Fruit fly (Drosophila melanogaster): ENCODE data around the gene TotZ.
A peak's percentile ranks its signal among the peaks of the same experiment; 100 is the strongest.

TotZ gene

dm6 chr3R:20845493-20845892 is 32.0 kb upstream of the TotZ start:
- TF ChIP-seq fd85E (GFP tag; optimal IDR thresholded peaks at IDR 0.05) (no peak), svp (GFP tag) (no peak), ss (GFP tag; optimal IDR thresholded peaks at IDR 0.05) (no peak), CG15336 (GFP tag; IDR thresholded peaks at IDR 0.05) (no peak), cyc (GFP tag; optimal IDR thresholded peaks at IDR 0.05) (no peak), CG6808 (GFP tag; optimal IDR thresholded peaks at IDR 0.05) (no peak), CG10631 (GFP tag; optimal IDR thresholded peaks at IDR 0.05) (no peak), CG6276 (GFP tag; optimal IDR thresholded peaks at IDR 0.05) (no peak)

dm6 chr3R:20846316-20846715 is 31.2 kb upstream of the TotZ start:
- TF ChIP-seq svp (GFP tag) (no peak), CG10631 (GFP tag; optimal IDR thresholded peaks at IDR 0.05) (no peak), Ets96B (tag; optimal IDR thresholded peaks at IDR 0.05) (no peak), CG10669 (GFP tag; optimal IDR thresholded peaks at IDR 0.05) (no peak), Hr39 (GFP tag; optimal IDR thresholded peaks at IDR 0.05) (no peak), Lpt (GFP tag; optimal IDR thresholded peaks at IDR 0.05) (no peak), CG34406 (GFP tag; optimal IDR thresholded peaks at IDR 0.05) (no peak)

dm6 chr3R:20846768-20847167 is 30.8 kb upstream of the TotZ start, which contains the start of gene CG15696:
CG15696 (plus strand) TSS chr3R:20847068.
- no peak for TF ChIP-seq CG9139 (GFP tag; optimal IDR thresholded peaks at IDR 0.05)
- TF ChIP-seq topi (GFP tag; optimal IDR thresholded peaks at IDR 0.05) = no peak
- no peak for TF ChIP-seq spab (GFP tag; optimal IDR thresholded peaks at IDR 0.05)
- TF ChIP-seq CG6163 (GFP tag; IDR thresholded peaks at IDR 0.05) = no peak
- TF ChIP-seq Smox (GFP tag; optimal IDR thresholded peaks at IDR 0.05) = no peak

dm6 chr3R:20850395-20851039 is 27.0 kb upstream of the TotZ start, which contains the start of gene RpS30:
RpS30 (plus strand) TSS chr3R:20850516.
- TF ChIP-seq CG6854 (GFP tag; optimal IDR thresholded peaks at IDR 0.05) (no peak), Eip75B (GFP tag; optimal IDR thresholded peaks at IDR 0.05) (no peak), Hr4 (GFP tag; optimal IDR thresholded peaks at IDR 0.05) (no peak), Met (GFP tag; optimal IDR thresholded peaks at IDR 0.05) (no peak), esn (GFP tag; optimal IDR thresholded peaks at IDR 0.05) (peak; percentile 43), CG31627 (GFP tag; optimal IDR thresholded peaks at IDR 0.05) (peak; percentile 11), Lpt (GFP tag; optimal IDR thresholded peaks at IDR 0.05) (no peak), CG8119 (GFP tag; IDR thresholded peaks at IDR 0.05) (no peak), CG3032 (tag; optimal IDR thresholded peaks at IDR 0.05) (peak; percentile 30), CG10669 (GFP tag; optimal IDR thresholded peaks at IDR 0.05) (no peak), cyc (GFP tag; optimal IDR thresholded peaks at IDR 0.05) (no peak), Eip78C (GFP tag) (peak; percentile 18), lz (GFP tag; optimal IDR thresholded peaks at IDR 0.05) (peak; percentile 44), Blimp-1 (GFP tag; optimal IDR thresholded peaks at IDR 0.05) (no peak), CG3919 (GFP tag; optimal IDR thresholded peaks at IDR 0.05) (no peak), Smox (GFP tag; optimal IDR thresholded peaks at IDR 0.05) (peak; percentile 0), fd59A (GFP tag; optimal IDR thresholded peaks at IDR 0.05) (no peak), net (GFP tag; optimal IDR thresholded peaks at IDR 0.05) (no peak), CG11294 (GFP tag; IDR thresholded peaks at IDR 0.05) (no peak)

DNA sequence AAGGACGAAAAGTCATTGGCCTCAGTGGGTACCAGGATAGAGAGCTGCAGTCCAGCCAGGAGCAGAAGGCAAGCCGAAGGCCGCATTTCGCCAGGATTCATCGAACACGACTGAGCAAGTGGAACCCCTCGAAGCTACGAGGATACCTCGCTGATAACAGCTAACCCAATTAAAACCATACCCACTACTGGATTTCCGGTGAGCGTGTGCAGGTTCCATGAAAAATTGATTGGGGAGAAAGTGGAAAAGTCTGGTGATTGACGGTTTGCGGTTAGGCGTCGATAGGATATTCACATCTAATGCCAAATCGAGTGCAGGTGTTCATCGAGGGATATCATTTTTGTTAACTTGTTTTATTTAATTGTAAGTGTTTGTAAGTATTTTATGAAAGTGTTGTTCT is 17.7 kb upstream of the TotZ start, which contains the start of gene Ir93a:
Gene Ir93a (minus strand): TSS at position 101 of the 400 bp plus-strand sequence.
- TF ChIP-seq acj6 (GFP tag; optimal IDR thresholded peaks at IDR 0.05) = no peak
- no peak for TF ChIP-seq Eip93F (GFP tag; optimal IDR thresholded peaks at IDR 0.05)
- TF ChIP-seq CG3032 (tag; optimal IDR thresholded peaks at IDR 0.05) = no peak
- no peak for TF ChIP-seq CG6276 (GFP tag; optimal IDR thresholded peaks at IDR 0.05)
- TF ChIP-seq Lpt (GFP tag; optimal IDR thresholded peaks at IDR 0.05) = no peak
- no peak for TF ChIP-seq Smox (GFP tag; optimal IDR thresholded peaks at IDR 0.05)
- no peak for TF ChIP-seq CG3919 (GFP tag; optimal IDR thresholded peaks at IDR 0.05)
- TF ChIP-seq CG6792 (GFP tag; optimal IDR thresholded peaks at IDR 0.05) = no peak
- TF ChIP-seq net (GFP tag; optimal IDR thresholded peaks at IDR 0.05) = no peak
- no peak for TF ChIP-seq CG9139 (GFP tag; optimal IDR thresholded peaks at IDR 0.05)
- no peak for TF ChIP-seq Eip75B (GFP tag; optimal IDR thresholded peaks at IDR 0.05)
- TF ChIP-seq Sox14 (GFP tag; optimal IDR thresholded peaks at IDR 0.05) = no peak
- TF ChIP-seq CG11294 (GFP tag; IDR thresholded peaks at IDR 0.05) = no peak
- TF ChIP-seq fkh (GFP tag; optimal IDR thresholded peaks at IDR 0.05) = no peak
- TF ChIP-seq CG8632 (GFP tag; optimal IDR thresholded peaks at IDR 0.05) = no peak
- no peak for TF ChIP-seq lz (GFP tag; optimal IDR thresholded peaks at IDR 0.05)
- no peak for TF ChIP-seq CG4318 (GFP tag; optimal IDR thresholded peaks at IDR 0.05)
- no peak for TF ChIP-seq topi (GFP tag; optimal IDR thresholded peaks at IDR 0.05)

All from whole organism, prepupa.